Worm (Caenorhabditis elegans): ENCODE results near the gene T16G12.10.

ce11 chrIII:10083242-10083641 is 27.3 kb upstream of the T16G12.10 start, which contains the start of gene T16H12.3:
- no peak for TF ChIP-seq nhr-12 (tag; optimal IDR thresholded peaks at IDR 0.05)
- TF ChIP-seq snpc-4 (tag; optimal IDR thresholded peaks at IDR 0.05), result no peak
- no peak for TF ChIP-seq ceh-90 (tag; optimal IDR thresholded peaks at IDR 0.05)
- TF ChIP-seq mdl-1 (tag; optimal IDR thresholded peaks at IDR 0.05), result no peak
